Fruit fly (Drosophila melanogaster) whole organism, embryonic: Measurements from ENCODE around the gene CG15362.
A peak's percentile ranks its signal among the peaks of the same experiment; 100 is the strongest.

Experiments used
- Aef1 ChIP-seq: fragments of 200-800 bp; sonication (Bioruptor generic); IDR thresholded peaks from 3 replicates; pipeline ENCODE4 v1.3.6; 2022; ENCODE audit warnings: missing biosample characterization, missing genetic modification characterization
- CG10147 ChIP-seq: fragments of 200-800 bp; sonication (Bioruptor generic); optimal IDR thresholded peaks from 2 replicates; lab custom pipeline; 2019; ENCODE audit warnings: missing biosample characterization, mild to moderate bottlenecking, missing genetic modification characterization, moderate library complexity
- CG12744 ChIP-seq: fragments of 200-800 bp; sonication (Bioruptor generic); optimal IDR thresholded peaks from 2 replicates; lab custom pipeline; 2016; ENCODE audit warnings: missing biosample characterization, missing genetic modification characterization
- CG13287 ChIP-seq: fragments of 200-800 bp; sonication (Bioruptor generic); IDR thresholded peaks from 2 replicates; pipeline ENCODE4 v1.3.6; 2022; ENCODE audit warnings: missing biosample characterization, missing genetic modification characterization; ENCODE audit not compliant: partially characterized antibody
- CG14014 ChIP-seq: fragments of 200-800 bp; sonication (Bioruptor generic); IDR thresholded peaks from 2 replicates; pipeline ENCODE4 v1.3.6; 2022; ENCODE audit warnings: missing biosample characterization, missing genetic modification characterization
- CG15696 ChIP-seq: fragments of 200-800 bp; sonication (Bioruptor generic); optimal IDR thresholded peaks from 2 replicates; lab custom pipeline; 2019; ENCODE audit warnings: missing biosample characterization, mild to moderate bottlenecking, missing genetic modification characterization, moderate library complexity
- CG17612 ChIP-seq: fragments of 200-800 bp; sonication (Bioruptor generic); IDR thresholded peaks from 2 replicates; pipeline ENCODE4 v1.3.6; 2022; ENCODE audit warnings: missing biosample characterization, missing genetic modification characterization
- CG17912 ChIP-seq: fragments of 200-800 bp; sonication (Bioruptor generic); optimal IDR thresholded peaks from 2 replicates; lab custom pipeline; 2018; ENCODE audit warnings: missing biosample characterization, mild to moderate bottlenecking, missing genetic modification characterization
- CG2678 ChIP-seq: fragments of 200-800 bp; sonication (Bioruptor generic); optimal IDR thresholded peaks from 3 replicates; lab custom pipeline; 2019; ENCODE audit warnings: missing biosample characterization, mild to moderate bottlenecking, missing genetic modification characterization, moderate library complexity
- CG3065 ChIP-seq: fragments of 200-800 bp; sonication (Bioruptor generic); optimal IDR thresholded peaks from 2 replicates; lab custom pipeline; 2016; ENCODE audit warnings: missing biosample characterization, missing genetic modification characterization
- CG31224 ChIP-seq: fragments of 200-800 bp; sonication (Bioruptor generic); IDR thresholded peaks from 2 replicates; pipeline ENCODE4 v1.3.6; 2022; ENCODE audit warnings: missing biosample characterization, missing genetic modification characterization
- CG32767 ChIP-seq: fragments of 200-800 bp; sonication (Bioruptor generic); IDR thresholded peaks from 2 replicates; pipeline ENCODE4 v1.3.6; 2022; ENCODE audit warnings: missing biosample characterization, missing genetic modification characterization
- CG34422 ChIP-seq: fragments of 200-800 bp; sonication (Bioruptor generic); IDR thresholded peaks from 3 replicates; pipeline ENCODE4 v1.3.6; 2022; ENCODE audit warnings: missing biosample characterization, missing genetic modification characterization
- CG7357 ChIP-seq: fragments of 200-800 bp; sonication (Bioruptor generic); IDR thresholded peaks from 3 replicates; pipeline ENCODE4 v1.3.6; 2022; ENCODE audit warnings: missing biosample characterization, missing genetic modification characterization
- CG8924 ChIP-seq: fragments of 200-800 bp; optimal IDR thresholded peaks from 3 replicates; lab custom pipeline; 2019; ENCODE audit warnings: missing biosample characterization, mild to moderate bottlenecking, missing genetic modification characterization, moderate library complexity
- Chrac-16 ChIP-seq: fragments of 200-800 bp; sonication (Bioruptor generic); optimal IDR thresholded peaks from 3 replicates; lab custom pipeline; 2016; ENCODE audit warnings: missing biosample characterization, missing genetic modification characterization
- E2f2 ChIP-seq: fragments of 200-800 bp; sonication (Bioruptor generic); IDR thresholded peaks from 2 replicates; pipeline ENCODE4 v1.3.6; 2022; ENCODE audit warnings: missing biosample characterization, missing genetic modification characterization
- Fer1 ChIP-seq: fragments of 200-800 bp; sonication (Bioruptor generic); optimal IDR thresholded peaks from 2 replicates; lab custom pipeline; 2017; ENCODE audit warnings: missing biosample characterization, mild to moderate bottlenecking, missing genetic modification characterization
- Gsc ChIP-seq: fragments of 200-800 bp; sonication (Bioruptor generic); IDR thresholded peaks from 2 replicates; pipeline ENCODE4 v1.3.6; 2022; ENCODE audit warnings: missing biosample characterization, missing genetic modification characterization
- Mes4 ChIP-seq: fragments of 200-800 bp; sonication (Bioruptor generic); optimal IDR thresholded peaks from 2 replicates; lab custom pipeline; 2016; ENCODE audit warnings: missing biosample characterization, missing genetic modification characterization
- Mrtf ChIP-seq: fragments of 200-800 bp; sonication (Bioruptor generic); IDR thresholded peaks from 3 replicates; pipeline ENCODE4 v1.3.6; 2022; ENCODE audit warnings: missing biosample characterization, missing genetic modification characterization
- Nf-YB ChIP-seq: fragments of 200-800 bp; sonication (Bioruptor generic); optimal IDR thresholded peaks from 3 replicates; lab custom pipeline; 2019; ENCODE audit warnings: missing biosample characterization, mild to moderate bottlenecking, missing genetic modification characterization, moderate library complexity
- Opbp ChIP-seq: fragments of 200-800 bp; sonication (Bioruptor generic); IDR thresholded peaks from 3 replicates; pipeline ENCODE4 v1.3.6; 2022; ENCODE audit warnings: missing biosample characterization, missing genetic modification characterization; ENCODE audit not compliant: partially characterized antibody
- Six4 ChIP-seq: fragments of 200-800 bp; sonication (Bioruptor generic); optimal IDR thresholded peaks from 2 replicates; lab custom pipeline; 2016; ENCODE audit warnings: missing biosample characterization, missing genetic modification characterization
- Sox102F ChIP-seq: fragments of 200-800 bp; sonication (Bioruptor generic); optimal IDR thresholded peaks from 2 replicates; lab custom pipeline; 2018; ENCODE audit warnings: missing biosample characterization, mild to moderate bottlenecking, missing genetic modification characterization, moderate library complexity
- amos ChIP-seq: fragments of 200-800 bp; sonication (Bioruptor generic); IDR thresholded peaks from 2 replicates; pipeline ENCODE4 v1.3.6; 2022; ENCODE audit warnings: missing biosample characterization, missing genetic modification characterization; ENCODE audit not compliant: partially characterized antibody
- bbx ChIP-seq: fragments of 200-800 bp; sonication (Bioruptor generic); IDR thresholded peaks from 2 replicates; pipeline ENCODE4 v1.3.6; 2022; ENCODE audit warnings: missing biosample characterization, missing genetic modification characterization; ENCODE audit not compliant: partially characterized antibody
- bcd ChIP-seq: fragments of 200-800 bp; sonication (Bioruptor generic); optimal IDR thresholded peaks from 2 replicates; lab custom pipeline; 2017; ENCODE audit warnings: missing biosample characterization, mild to moderate bottlenecking, missing genetic modification characterization
- bowl ChIP-seq: fragments of 200-800 bp; sonication (Bioruptor generic); IDR thresholded peaks from 2 replicates; pipeline ENCODE4 v1.3.6; 2022; ENCODE audit warnings: missing biosample characterization, missing genetic modification characterization
- cas ChIP-seq: fragments of 200-800 bp; sonication (Bioruptor generic); IDR thresholded peaks from 2 replicates; pipeline ENCODE4 v1.3.6; 2022; ENCODE audit warnings: missing biosample characterization, missing genetic modification characterization
- crol ChIP-seq: fragments of 200-800 bp; sonication (Bioruptor generic); IDR thresholded peaks from 2 replicates; pipeline ENCODE4 v1.3.6; 2022; ENCODE audit warnings: missing biosample characterization, missing genetic modification characterization
- dmrt99B ChIP-seq: fragments of 200-800 bp; sonication (Bioruptor generic); optimal IDR thresholded peaks from 2 replicates; lab custom pipeline; 2018; ENCODE audit warnings: missing biosample characterization, mild to moderate bottlenecking, missing genetic modification characterization, moderate library complexity
- fd96Cb ChIP-seq: fragments of 200-800 bp; sonication (Bioruptor generic); optimal IDR thresholded peaks from 2 replicates; lab custom pipeline; 2018; ENCODE audit warnings: missing biosample characterization, mild to moderate bottlenecking, missing genetic modification characterization, moderate library complexity
- hb ChIP-seq: fragments of 200-800 bp; sonication (Bioruptor generic); IDR thresholded peaks from 3 replicates; pipeline ENCODE4 v1.3.6; 2022; ENCODE audit warnings: missing biosample characterization, missing genetic modification characterization; ENCODE audit not compliant: partially characterized antibody
- hth ChIP-seq: fragments of >200 bp; optimal IDR thresholded peaks from 2 replicates; lab custom pipeline; 2017; ENCODE audit warnings: inconsistent platforms
- inv ChIP-seq: fragments of 200-800 bp; sonication (Bioruptor generic); IDR thresholded peaks from 2 replicates; pipeline ENCODE4 v1.3.6; 2022; ENCODE audit warnings: missing biosample characterization, missing genetic modification characterization; ENCODE audit not compliant: partially characterized antibody
- lab ChIP-seq: fragments of 200-800 bp; sonication (Bioruptor generic); optimal IDR thresholded peaks from 3 replicates; lab custom pipeline; 2017; ENCODE audit warnings: missing biosample characterization, missing genetic modification characterization, mild to moderate bottlenecking, moderate library complexity, missing genetic modification reagents
- lbe ChIP-seq: fragments of 200-800 bp; sonication (Bioruptor generic); optimal IDR thresholded peaks from 2 replicates; lab custom pipeline; 2016; ENCODE audit warnings: missing biosample characterization, mild to moderate bottlenecking, missing genetic modification characterization
- p53 ChIP-seq: fragments of 200-800 bp; sonication (Bioruptor generic); optimal IDR thresholded peaks from 2 replicates; lab custom pipeline; 2016; ENCODE audit warnings: missing biosample characterization, missing genetic modification characterization
- peb ChIP-seq: fragments of 200-800 bp; sonication (Bioruptor generic); IDR thresholded peaks from 2 replicates; pipeline ENCODE4 v1.3.6; 2022; ENCODE audit warnings: missing biosample characterization, missing genetic modification characterization
- ranshi ChIP-seq: fragments of 200-800 bp; sonication (Bioruptor generic); IDR thresholded peaks from 2 replicates; pipeline ENCODE4 v1.3.6; 2022; ENCODE audit warnings: missing biosample characterization, missing genetic modification characterization
- schlank ChIP-seq: fragments of 200-800 bp; sonication (Bioruptor generic); optimal IDR thresholded peaks from 2 replicates; lab custom pipeline; 2018; ENCODE audit warnings: missing biosample characterization, mild to moderate bottlenecking, missing genetic modification characterization
- scrt ChIP-seq: fragments of 200-800 bp; sonication (Bioruptor generic); optimal IDR thresholded peaks from 2 replicates; lab custom pipeline; 2018; ENCODE audit warnings: missing biosample characterization, mild to moderate bottlenecking, missing genetic modification characterization, moderate library complexity
- sqz ChIP-seq: fragments of 200-800 bp; sonication (Bioruptor generic); optimal IDR thresholded peaks from 3 replicates; lab custom pipeline; 2018; ENCODE audit warnings: missing biosample characterization, mild to moderate bottlenecking, missing genetic modification characterization
- twi ChIP-seq: fragments of 200-800 bp; optimal IDR thresholded peaks from 2 replicates; lab custom pipeline; 2019; ENCODE audit warnings: missing biosample characterization, mild to moderate bottlenecking, missing genetic modification characterization, moderate library complexity
- unpg ChIP-seq: fragments of 200-800 bp; sonication (Bioruptor generic); optimal IDR thresholded peaks from 3 replicates; lab custom pipeline; 2018; ENCODE audit warnings: missing biosample characterization, mild to moderate bottlenecking, missing genetic modification characterization, moderate library complexity
- vvl ChIP-seq: fragments of 200-800 bp; sonication (Bioruptor generic); IDR thresholded peaks from 2 replicates; pipeline ENCODE4 v1.3.6; 2022; ENCODE audit warnings: missing biosample characterization, missing genetic modification characterization
- wdn ChIP-seq: fragments of 200-800 bp; sonication (Bioruptor generic); IDR thresholded peaks from 2 replicates; pipeline ENCODE4 v1.3.6; 2022; ENCODE audit warnings: missing biosample characterization, missing genetic modification characterization
- wek ChIP-seq: fragments of 200-800 bp; sonication (Bioruptor generic); optimal IDR thresholded peaks from 3 replicates; lab custom pipeline; 2018; ENCODE audit warnings: missing biosample characterization, mild to moderate bottlenecking, missing genetic modification characterization, moderate library complexity

CG15362 gene

dm6 chr2L:2013057-2013456 lies 32.1 kb downstream of the CG15362 start (continued):
- TF ChIP-seq amos (GFP tag; lab: Robert Waterston, UW) (peak; percentile 78; the same call in 1 of the 2 replicates), lbe (GFP tag; lab: Kevin White, UChicago) (no peak), vvl (peak; percentile 8; the same call in 1 of the 2 replicates)

- TF ChIP-seq CG32767 (GFP tag; lab: Robert Waterston, UW) (no peak), wdn (GFP tag; lab: Robert Waterston, UW) (no peak), inv (GFP tag; lab: Robert Waterston, UW) (no peak), crol (GFP tag; lab: Robert Waterston, UW) (no peak), peb (GFP tag; lab: Robert Waterston, UW) (no peak), Fer1 (peak; percentile 30), CG31224 (GFP tag; lab: Robert Waterston, UW) (no peak), Chrac-16 (GFP tag; lab: Kevin White, UChicago) (no peak), Six4 (GFP tag; lab: Kevin White, UChicago) (no peak), CG17912 (no peak), CG34422 (GFP tag; lab: Robert Waterston, UW) (no peak), lbe (GFP tag; lab: Kevin White, UChicago) (no peak), CG12744 (GFP tag; lab: Kevin White, UChicago) (no peak), Mrtf (GFP tag; lab: Robert Waterston, UW) (no peak), E2f2 (no peak), ranshi (GFP tag; lab: Robert Waterston, UW) (no peak), hth (lab: Kevin White, UChicago) (no peak), hb (GFP tag; lab: Robert Waterston, UW) (no peak), p53 (GFP tag; lab: Kevin White, UChicago) (no peak), CG14014 (GFP tag; lab: Robert Waterston, UW) (no peak), Gsc (GFP tag; lab: Robert Waterston, UW) (no peak), Mes4 (GFP tag; lab: Kevin White, UChicago) (no peak), CG10147 (no peak), scrt (no peak), twi (tag; lab: Kevin White, UChicago) (peak; percentile 88), Nf-YB (GFP tag; lab: Kevin White, UChicago) (no peak), CG2678 (tag; lab: Kevin White, UChicago) (no peak), bcd (GFP tag; lab: Kevin White, UChicago) (no peak), CG3065 (GFP tag; lab: Kevin White, UChicago) (peak; percentile 40), CG7357 (GFP tag; lab: Robert Waterston, UW) (0 out of 3 replicates have a peak, but pooled peaks have one; percentile 15), Sox102F (GFP tag; lab: Kevin White, UChicago) (no peak), unpg (GFP tag; lab: Kevin White, UChicago) (no peak), Aef1 (GFP tag; lab: Robert Waterston, UW) (no peak), sqz (GFP tag; lab: Kevin White, UChicago) (no peak), Opbp (GFP tag; lab: Robert Waterston, UW) (no peak), CG8924 (peak; percentile 15), CG17612 (GFP tag; lab: Robert Waterston, UW) (no peak), CG15696 (tag; lab: Kevin White, UChicago) (no peak), bbx (GFP tag; lab: Robert Waterston, UW) (no peak), dmrt99B (tag; lab: Kevin White, UChicago) (no peak), CG13287 (GFP tag; lab: Robert Waterston, UW) (no peak), cas (GFP tag; lab: Robert Waterston, UW) (no peak), wek (GFP tag; lab: Kevin White, UChicago) (no peak), bowl (no peak), lab (peak; percentile 16), fd96Cb (tag; lab: Kevin White, UChicago) (no peak), schlank (tag; lab: Kevin White, UChicago) (no peak)
Observed at dm6 chr2L:2013836-2014434, 33.0 kb downstream of the CG15362 start.
